Worm (Caenorhabditis elegans): ENCODE data around the gene F55E10.1.

Gene F55E10.1

DNA sequence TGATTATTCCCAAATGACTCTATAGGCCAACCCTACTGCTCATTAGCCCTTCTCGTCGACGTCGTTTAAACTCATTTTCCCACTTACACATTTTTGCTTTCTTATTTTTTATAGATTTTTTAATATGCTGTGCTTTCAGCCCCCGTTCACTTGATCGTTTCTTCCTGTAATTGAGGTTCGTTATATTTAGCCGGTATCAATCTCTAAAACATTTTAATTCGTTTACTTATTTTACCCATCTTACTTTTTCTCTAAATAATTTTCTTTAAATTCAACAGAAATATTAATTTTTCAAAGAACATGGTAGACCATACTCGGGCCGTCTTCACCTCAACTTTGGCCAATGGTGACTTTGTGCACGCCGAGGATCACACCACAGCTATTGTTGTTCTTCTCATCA is at the start of gene F55E10.1:
Gene F55E10.1 (plus strand): TSS at position 301 of the 400 bp plus-strand sequence.
- TF ChIP-seq egl-5 (tag; optimal IDR thresholded peaks at IDR 0.05) (no peak), egl-27 (tag; optimal IDR thresholded peaks at IDR 0.05) (no peak), skn-1 (tag; optimal IDR thresholded peaks at IDR 0.05) (no peak), lsy-12 (tag; optimal IDR thresholded peaks at IDR 0.05) (no peak), nhr-23 (tag; optimal IDR thresholded peaks at IDR 0.05) (no peak), sea-2 (GFP tag; optimal IDR thresholded peaks at IDR 0.05) (no peak), snpc-4 (tag; optimal IDR thresholded peaks at IDR 0.05) (no peak), elt-2 (tag; optimal IDR thresholded peaks at IDR 0.05) (no peak), ztf-4 (tag; optimal IDR thresholded peaks at IDR 0.05) (no peak), fkh-10 (GFP tag; optimal IDR thresholded peaks at IDR 0.05) (no peak), elt-3 (tag; optimal IDR thresholded peaks at IDR 0.05) (no peak)

DNA sequence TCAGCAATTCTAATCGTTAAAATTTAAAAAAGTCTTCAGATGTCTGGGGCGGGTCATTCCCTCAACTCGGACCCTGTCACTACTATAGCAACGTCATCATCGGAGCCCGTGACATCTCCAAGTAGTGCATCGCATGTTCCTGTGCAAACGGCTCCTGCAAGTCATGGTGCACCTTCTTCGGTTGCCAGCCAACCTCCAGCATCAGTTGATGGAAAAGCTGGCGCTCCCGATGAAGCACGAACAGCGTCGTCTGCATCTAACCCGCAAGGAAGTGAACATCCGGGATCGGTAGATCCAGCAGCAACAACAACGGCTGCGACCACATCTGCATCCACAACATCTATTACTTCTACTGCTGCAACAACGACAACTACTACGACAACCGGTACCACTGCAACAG is 47.2 kb upstream of the F55E10.1 start, which contains the start of gene R09F10.3:
Gene R09F10.3 (plus strand): TSS at position 40 of the 400 bp plus-strand sequence.
- no peak for TF ChIP-seq pha-4 (tag; optimal IDR thresholded peaks at IDR 0.05)
- TF ChIP-seq aly-2 (tag; optimal IDR thresholded peaks at IDR 0.05), result no peak

DNA sequence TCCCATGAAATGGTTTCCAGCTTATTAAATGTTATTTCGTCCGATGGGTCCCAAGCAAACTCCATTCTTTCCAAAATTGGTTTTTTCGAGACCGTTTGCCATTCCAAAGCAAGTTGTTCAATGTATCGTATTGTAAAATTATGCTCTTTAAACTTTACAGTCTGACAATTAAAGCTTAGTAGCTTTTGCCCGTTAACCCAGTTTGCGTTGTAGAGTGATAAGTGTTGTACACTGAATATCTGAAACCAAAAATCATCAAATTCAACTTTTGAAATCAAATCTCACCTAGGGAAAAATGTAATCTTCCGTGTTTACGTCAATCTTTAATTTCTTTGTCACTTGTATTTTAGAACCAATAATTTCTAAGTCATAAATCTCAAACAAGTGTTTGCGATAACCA is 44.4 kb upstream of the F55E10.1 start:
- TF ChIP-seq lsy-12 (tag; optimal IDR thresholded peaks at IDR 0.05), result no peak
- TF ChIP-seq jun-1 (tag; optimal IDR thresholded peaks at IDR 0.05), result no peak
- TF ChIP-seq fkh-2 (tag; optimal IDR thresholded peaks at IDR 0.05), result no peak
- TF ChIP-seq ceh-28 (tag; optimal IDR thresholded peaks at IDR 0.05), result no peak
- no peak for TF ChIP-seq hmg-11 (tag; optimal IDR thresholded peaks at IDR 0.05)
- no peak for TF ChIP-seq tbx-2 (tag; optimal IDR thresholded peaks at IDR 0.05)
- TF ChIP-seq ama-1 (optimal IDR thresholded peaks at IDR 0.05), result no peak
- TF ChIP-seq nhr-11 (tag; optimal IDR thresholded peaks at IDR 0.05), result no peak
- no peak for TF ChIP-seq sea-2 (GFP tag; optimal IDR thresholded peaks at IDR 0.05)
- no peak for TF ChIP-seq ceh-82 (tag; optimal IDR thresholded peaks at IDR 0.05)
- TF ChIP-seq nhr-25 (tag; optimal IDR thresholded peaks at IDR 0.05), result no peak

DNA sequence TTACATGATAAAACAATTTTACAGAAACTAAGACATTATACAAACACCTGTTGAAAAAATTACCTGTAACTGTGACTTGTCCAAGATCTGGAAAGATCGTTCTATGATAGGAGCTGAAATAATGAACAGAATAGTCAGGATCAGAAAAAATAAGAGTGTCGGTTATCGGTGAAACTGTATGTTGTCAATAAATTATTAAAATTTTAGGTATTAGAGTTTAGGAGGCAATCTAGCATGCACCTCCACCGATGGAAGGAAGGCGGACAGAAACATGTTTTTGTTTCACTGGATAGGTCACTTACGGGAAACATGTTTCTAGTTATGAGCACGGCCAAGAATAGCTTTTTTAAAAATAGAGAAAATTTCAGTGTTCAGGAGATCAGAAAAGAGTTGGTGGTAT is 42.2 kb upstream of the F55E10.1 start, which contains the start of gene ced-13:
Gene ced-13 (minus strand): TSS at position 101 of the 400 bp plus-strand sequence.
- TF ChIP-seq mml-1 (tag; optimal IDR thresholded peaks at IDR 0.05) (no peak), tbx-2 (tag; optimal IDR thresholded peaks at IDR 0.05) (no peak), ama-1 (optimal IDR thresholded peaks at IDR 0.05) (no peak), nhr-28 (tag; optimal IDR thresholded peaks at IDR 0.05) (no peak), elt-2 (tag; optimal IDR thresholded peaks at IDR 0.05) (no peak), ceh-28 (tag; optimal IDR thresholded peaks at IDR 0.05) (no peak), jun-1 (tag; optimal IDR thresholded peaks at IDR 0.05) (no peak), ztf-11 (tag; optimal IDR thresholded peaks at IDR 0.05) (no peak), elt-3 (tag; optimal IDR thresholded peaks at IDR 0.05) (no peak), unc-62 (GFP tag; optimal IDR thresholded peaks at IDR 0.05) (no peak), nfya-1 (tag; optimal IDR thresholded peaks at IDR 0.05; ENCODE audit: insufficient read depth) (no peak), nhr-11 (tag; optimal IDR thresholded peaks at IDR 0.05) (no peak)

DNA sequence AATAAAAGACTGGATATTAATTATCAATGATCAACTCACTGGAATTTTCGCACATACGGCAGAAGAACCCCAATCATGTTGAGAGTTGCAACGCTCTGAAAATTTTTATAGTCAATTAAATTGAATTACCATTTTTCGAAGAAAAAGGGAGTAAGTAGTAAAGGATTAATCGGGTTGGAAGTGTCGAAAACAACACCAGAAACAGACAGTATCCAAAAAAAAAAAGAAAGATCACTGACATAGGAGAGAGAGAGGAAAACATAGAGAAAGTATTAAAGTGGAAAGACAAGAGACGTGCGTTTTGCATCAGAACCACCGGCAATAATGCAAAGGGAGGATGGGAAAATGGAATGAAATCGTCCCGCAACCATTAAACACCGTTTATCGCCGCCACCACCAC is 39.5 kb upstream of the F55E10.1 start, which contains the start of gene inx-5:
Gene inx-5 (minus strand): TSS at position 101 of the 400 bp plus-strand sequence.
- no peak for TF ChIP-seq mml-1 (tag; optimal IDR thresholded peaks at IDR 0.05)
- TF ChIP-seq ztf-11 (tag; optimal IDR thresholded peaks at IDR 0.05), result no peak
- TF ChIP-seq egl-5 (tag; optimal IDR thresholded peaks at IDR 0.05), result no peak
- no peak for TF ChIP-seq zag-1 (tag; optimal IDR thresholded peaks at IDR 0.05)
- no peak for TF ChIP-seq aly-2 (tag; optimal IDR thresholded peaks at IDR 0.05)
- no peak for TF ChIP-seq fkh-2 (tag; optimal IDR thresholded peaks at IDR 0.05)
- no peak for TF ChIP-seq skn-1 (tag; optimal IDR thresholded peaks at IDR 0.05)
- TF ChIP-seq nhr-25 (tag; optimal IDR thresholded peaks at IDR 0.05), result no peak
- TF ChIP-seq egl-27 (tag; optimal IDR thresholded peaks at IDR 0.05), result no peak
- no peak for TF ChIP-seq nhr-11 (tag; optimal IDR thresholded peaks at IDR 0.05)
- no peak for TF ChIP-seq daf-12 (tag; optimal IDR thresholded peaks at IDR 0.05)
- no peak for TF ChIP-seq nfya-1 (tag; optimal IDR thresholded peaks at IDR 0.05; ENCODE audit: insufficient read depth)
- no peak for TF ChIP-seq nhr-237 (tag; optimal IDR thresholded peaks at IDR 0.05)

DNA sequence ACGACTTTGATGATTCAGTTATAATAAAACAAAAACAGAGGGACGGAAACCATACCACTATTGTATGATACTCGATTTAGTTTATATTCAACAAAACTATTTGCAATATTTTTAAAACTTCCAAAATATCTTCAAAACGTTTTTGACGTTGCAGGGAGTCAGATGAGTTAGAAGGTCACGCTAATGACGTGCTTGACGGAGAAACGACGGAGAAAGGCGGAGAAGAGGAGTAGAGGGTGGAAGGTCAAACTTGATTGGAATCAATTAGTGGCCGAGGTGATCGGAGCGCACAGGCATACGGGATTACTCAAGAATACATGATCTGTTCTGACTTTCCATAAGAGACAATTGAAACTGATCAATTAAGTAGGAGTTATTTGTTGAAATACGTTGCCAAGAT is 39.0 kb upstream of the F55E10.1 start:
- TF ChIP-seq fos-1 (tag; optimal IDR thresholded peaks at IDR 0.05), result no peak
- no peak for TF ChIP-seq hmg-11 (tag; optimal IDR thresholded peaks at IDR 0.05)
- no peak for TF ChIP-seq pqm-1 (tag; optimal IDR thresholded peaks at IDR 0.05)
- no peak for TF ChIP-seq nhr-237 (tag; optimal IDR thresholded peaks at IDR 0.05)
- peak; percentile 54 for TF ChIP-seq nhr-25 (tag; optimal IDR thresholded peaks at IDR 0.05)
